Worm (Caenorhabditis elegans) whole organism, mixed stage, embryonic: Measurements from ENCODE around the gene str-144.

Source experiments
- M03D4.4 ChIP-seq: sonication (generic microtip); optimal IDR thresholded peaks from 2 replicates; lab custom pipeline; 2017; ENCODE audit warnings: mild to moderate bottlenecking, missing genetic modification characterization, missing compliant biosample characterization
- bed-3 ChIP-seq: fragments of 200-800 bp; sonication (Bioruptor generic); optimal IDR thresholded peaks from 3 replicates; lab custom pipeline; 2018; ENCODE audit warnings: mild to moderate bottlenecking, missing genetic modification characterization, moderate library complexity, missing compliant biosample characterization
- blmp-1 ChIP-seq: fragments of 150-350 bp; optimal IDR thresholded peaks from 2 replicates; lab custom pipeline; 2014; ENCODE audit warnings: missing biosample characterization, missing genetic modification characterization
- ceh-39 ChIP-seq: fragments of 150-350 bp; optimal IDR thresholded peaks from 2 replicates; lab custom pipeline; 2014; ENCODE audit warnings: missing biosample characterization, missing genetic modification characterization
- ceh-43 ChIP-seq: fragments of 200-800 bp; sonication (Bioruptor generic); optimal IDR thresholded peaks from 2 replicates; lab custom pipeline; 2018; ENCODE audit warnings: mild to moderate bottlenecking, missing genetic modification characterization, moderate library complexity, missing compliant biosample characterization
- ceh-83 ChIP-seq: fragments of 200-800 bp; sonication (Bioruptor generic); optimal IDR thresholded peaks from 2 replicates; lab custom pipeline; 2018; ENCODE audit warnings: mild to moderate bottlenecking, missing genetic modification characterization, missing compliant biosample characterization
- cnd-1 ChIP-seq: fragments of 200-800 bp; sonication (Bioruptor generic); optimal IDR thresholded peaks from 2 replicates; lab custom pipeline; 2018; ENCODE audit warnings: mild to moderate bottlenecking, missing genetic modification characterization, missing compliant biosample characterization
- drap-1 ChIP-seq: fragments of 200-800 bp; sonication (Bioruptor generic); optimal IDR thresholded peaks from 3 replicates; lab custom pipeline; 2018; ENCODE audit warnings: mild to moderate bottlenecking, missing genetic modification characterization, missing compliant biosample characterization
- elt-1 ChIP-seq: sonication (generic microtip); optimal IDR thresholded peaks from 2 replicates; lab custom pipeline; 2017; ENCODE audit warnings: missing genetic modification characterization, mild to moderate bottlenecking, missing compliant biosample characterization, antibody characterized with exemption, moderate library complexity, borderline replicate concordance; ENCODE audit not compliant: insufficient read depth
- elt-3 ChIP-seq: fragments of 150-350 bp; optimal IDR thresholded peaks from 2 replicates; lab custom pipeline; 2014; ENCODE audit warnings: missing biosample characterization, missing genetic modification characterization
- flh-1 ChIP-seq: fragments of 200-800 bp; sonication (Bioruptor generic); optimal IDR thresholded peaks from 2 replicates; lab custom pipeline; 2018; ENCODE audit warnings: mild to moderate bottlenecking, missing genetic modification characterization, moderate library complexity, missing compliant biosample characterization
- ham-2 ChIP-seq: fragments of 200-800 bp; sonication (Bioruptor generic); optimal IDR thresholded peaks from 2 replicates; lab custom pipeline; 2018; ENCODE audit warnings: mild to moderate bottlenecking, missing genetic modification characterization, missing compliant biosample characterization
- hlh-1 ChIP-seq: fragments of 150-350 bp; optimal IDR thresholded peaks from 2 replicates; lab custom pipeline; 2014; ENCODE audit warnings: missing biosample characterization, missing genetic modification reagents, missing genetic modification characterization
- lin-13 ChIP-seq: fragments of 150-350 bp; optimal IDR thresholded peaks from 2 replicates; lab custom pipeline; 2014; ENCODE audit warnings: missing biosample characterization, missing genetic modification characterization
- lsy-2 ChIP-seq: fragments of 150-350 bp; optimal IDR thresholded peaks from 2 replicates; lab custom pipeline; 2014; ENCODE audit warnings: missing biosample characterization, missing genetic modification characterization
- mab-5 ChIP-seq: fragments of 150-350 bp; optimal IDR thresholded peaks from 2 replicates; lab custom pipeline; 2014; ENCODE audit warnings: missing biosample characterization, missing genetic modification characterization
- mep-1 ChIP-seq: fragments of 150-350 bp; optimal IDR thresholded peaks from 2 replicates; lab custom pipeline; 2017; ENCODE audit warnings: missing biosample characterization, missing genetic modification reagents, missing genetic modification characterization, inconsistent platforms
- nhr-2 ChIP-seq: fragments of 150-350 bp; optimal IDR thresholded peaks from 2 replicates; lab custom pipeline; 2014; ENCODE audit warnings: missing biosample characterization, missing genetic modification characterization
- nhr-237 ChIP-seq: fragments of 150-350 bp; optimal IDR thresholded peaks from 2 replicates; lab custom pipeline; 2014; ENCODE audit warnings: missing biosample characterization, missing genetic modification characterization
- nhr-76 ChIP-seq: sonication (generic microtip); optimal IDR thresholded peaks from 2 replicates; lab custom pipeline; 2017; ENCODE audit warnings: missing biosample characterization, missing genetic modification characterization
- pha-4 ChIP-seq: fragments of 150-350 bp; optimal IDR thresholded peaks from 2 replicates; lab custom pipeline; 2018; ENCODE audit warnings: missing biosample characterization, missing genetic modification reagents, missing genetic modification characterization
- sem-2 ChIP-seq: fragments of 200-800 bp; sonication (Bioruptor generic); optimal IDR thresholded peaks from 2 replicates; lab custom pipeline; 2018; ENCODE audit warnings: mild to moderate bottlenecking, missing genetic modification characterization, missing compliant biosample characterization
- snpc-4 ChIP-seq: fragments of 150-350 bp; optimal IDR thresholded peaks from 2 replicates; lab custom pipeline; 2014; ENCODE audit warnings: missing biosample characterization, missing genetic modification characterization
- sptf-1 ChIP-seq: sonication (generic microtip); optimal IDR thresholded peaks from 2 replicates; lab custom pipeline; 2017; ENCODE audit warnings: mild to moderate bottlenecking, missing genetic modification characterization, moderate library complexity, missing compliant biosample characterization
- unc-120 ChIP-seq: sonication (generic microtip); optimal IDR thresholded peaks from 2 replicates; lab custom pipeline; 2017; ENCODE audit warnings: missing genetic modification characterization, missing compliant biosample characterization; ENCODE audit not compliant: poor library complexity, severe bottlenecking
- unc-39 ChIP-seq: fragments of 150-350 bp; optimal IDR thresholded peaks from 2 replicates; lab custom pipeline; 2014; ENCODE audit warnings: missing biosample characterization, missing genetic modification characterization
- zip-8 ChIP-seq: fragments of 150-350 bp; optimal IDR thresholded peaks from 2 replicates; lab custom pipeline; 2014; ENCODE audit warnings: missing biosample characterization, missing genetic modification characterization
- ztf-11 ChIP-seq: fragments of 150-350 bp; optimal IDR thresholded peaks from 2 replicates; lab custom pipeline; 2014; ENCODE audit warnings: missing biosample characterization, missing genetic modification characterization

The str-144 gene

ce11 chrV:8104473-8104872 lies 32.5 kb upstream of the str-144 start, which contains the start of gene srlf-16:
TSS of gene srlf-16 (plus strand) at chrV:8104773.
- TF ChIP-seq elt-1 (tag; lab: Kevin White, UChicago) = no peak
- no peak for TF ChIP-seq ceh-83
- TF ChIP-seq elt-3 (tag; lab: Kevin White, UChicago) = no peak
- TF ChIP-seq ham-2 (GFP tag; lab: Kevin White, UChicago) = no peak
- TF ChIP-seq pha-4 (tag; lab: Kevin White, UChicago) = no peak
- no peak for TF ChIP-seq zip-8 (tag; lab: Kevin White, UChicago)
- TF ChIP-seq blmp-1 (tag; lab: Kevin White, UChicago) = no peak
- no peak for TF ChIP-seq hlh-1
- TF ChIP-seq sptf-1 (tag; lab: Kevin White, UChicago) = no peak
- TF ChIP-seq, all 35 proteins: peak for 0

- no peak for TF ChIP-seq bed-3
These were observed 31.0 kb upstream of the str-144 start, which contains the start of gene str-90 for ce11 chrV:8102960-8103359. TSS of gene str-90 (plus strand) at chrV:8103260.

- TF ChIP-seq sem-2 (GFP tag; lab: Kevin White, UChicago) (no peak), snpc-4 (tag; lab: Kevin White, UChicago) (no peak), flh-1 (GFP tag; lab: Kevin White, UChicago) (no peak), ceh-39 (tag; lab: Kevin White, UChicago) (no peak), ceh-43 (GFP tag; lab: Kevin White, UChicago) (no peak), elt-3 (tag; lab: Kevin White, UChicago) (no peak), lin-13 (tag; lab: Kevin White, UChicago) (no peak), zip-8 (tag; lab: Kevin White, UChicago) (no peak), ceh-83 (no peak), drap-1 (GFP tag; lab: Kevin White, UChicago) (no peak), hlh-1 (no peak), lsy-2 (tag; lab: Kevin White, UChicago) (no peak), ztf-11 (no peak)
These were observed 27.4 kb upstream of the str-144 start, which contains the start of gene sdz-23 for ce11 chrV:8099306-8099705. TSS of gene sdz-23 (plus strand) at chrV:8099606.

- TF ChIP-seq nhr-76 (tag; lab: Kevin White, UChicago) (no peak), drap-1 (GFP tag; lab: Kevin White, UChicago) (no peak)
These were observed 26.3 kb upstream of the str-144 start, which contains the start of gene str-145 for ce11 chrV:8098239-8098638. TSS of gene str-145 (minus strand) at chrV:8098339.

- TF ChIP-seq sem-2 (GFP tag; lab: Kevin White, UChicago) (no peak), drap-1 (GFP tag; lab: Kevin White, UChicago) (no peak), unc-39 (tag; lab: Kevin White, UChicago) (no peak), cnd-1 (tag; lab: Kevin White, UChicago) (no peak), ztf-11 (no peak), M03D4.4 (tag; lab: Kevin White, UChicago) (no peak), nhr-237 (tag; lab: Kevin White, UChicago) (no peak), blmp-1 (tag; lab: Kevin White, UChicago) (no peak), unc-120 (tag; lab: Kevin White, UChicago) (no peak), nhr-2 (tag; lab: Kevin White, UChicago) (no peak), ham-2 (GFP tag; lab: Kevin White, UChicago) (no peak)
- TF ChIP-seq, all 35 proteins: peak for 0
These were observed 23.4 kb upstream of the str-144 start, which contains the start of gene str-146 for ce11 chrV:8095378-8095777. TSS of gene str-146 (minus strand) at chrV:8095478.

- TF ChIP-seq mab-5 (tag; lab: Kevin White, UChicago) (no peak), zip-8 (tag; lab: Kevin White, UChicago) (no peak), M03D4.4 (tag; lab: Kevin White, UChicago) (no peak), mep-1 (tag; lab: Kevin White, UChicago) (no peak), ceh-39 (tag; lab: Kevin White, UChicago) (no peak)
These were observed 20.4 kb upstream of the str-144 start, which contains the start of gene str-129 for ce11 chrV:8092385-8092784. TSS of gene str-129 (minus strand) at chrV:8092485.
